Fruit fly (Drosophila melanogaster): ENCODE measurements around the gene CG15771.

Gene CG15771

dm6 chrX:5745840-5746815 lies 9.2 kb upstream of the CG15771 start (continued):
- TF ChIP-seq pb (GFP tag; optimal IDR thresholded peaks at IDR 0.05) (no peak), CG15514 (GFP tag; optimal IDR thresholded peaks at IDR 0.05) (peak; percentile 67), CG3281 (GFP tag; optimal IDR thresholded peaks at IDR 0.05) (peak; percentile 83), Sin3A (optimal IDR thresholded peaks at IDR 0.05) (peak; percentile 6), dpn (GFP tag; optimal IDR thresholded peaks at IDR 0.05) (peak; percentile 51 to 55), MBD-R2 (GFP tag; IDR thresholded peaks at IDR 0.05) (no peak; the same call in 1 of the 2 replicates), cato (GFP tag; optimal IDR thresholded peaks at IDR 0.05; ENCODE audit: borderline replicate concordance) (no peak), sd (tag; optimal IDR thresholded peaks at IDR 0.05) (peak; percentile 64), insv (GFP tag; optimal IDR thresholded peaks at IDR 0.05) (no peak), Fer1 (GFP tag; optimal IDR thresholded peaks at IDR 0.05) (peak; percentile 75), CG15011 (GFP tag; optimal IDR thresholded peaks at IDR 0.05) (peak; percentile 60), CG12236 (GFP tag; optimal IDR thresholded peaks at IDR 0.05) (peak; percentile 3), MTF-1 (GFP tag; optimal IDR thresholded peaks at IDR 0.05; ENCODE audit: borderline replicate concordance) (peak; percentile 22), CG8944 (GFP tag; optimal IDR thresholded peaks at IDR 0.05) (peak; percentile 53), lola (GFP tag; optimal IDR thresholded peaks at IDR 0.05) (peak in 1 of 3 experiments; percentile 66), tin (GFP tag; optimal IDR thresholded peaks at IDR 0.05) (peak; percentile 42), CG2129 (GFP tag; IDR thresholded peaks at IDR 0.05; ENCODE audit: partially characterized antibody) (no peak), CG3407 (GFP tag; optimal IDR thresholded peaks at IDR 0.05) (peak; percentile 51), chn (GFP tag; optimal IDR thresholded peaks at IDR 0.05) (peak; percentile 20), CG12071 (GFP tag; optimal IDR thresholded peaks at IDR 0.05) (peak; percentile 73), CG7928 (GFP tag; optimal IDR thresholded peaks at IDR 0.05) (no peak), CG18011 (GFP tag; optimal IDR thresholded peaks at IDR 0.05) (peak; percentile 35), CG17385 (GFP tag; optimal IDR thresholded peaks at IDR 0.05) (peak; percentile 71), dati (GFP tag; IDR thresholded peaks at IDR 0.05) (0 out of 2 replicates have a peak, but pooled peaks have one; percentile 32), gcm2 (GFP tag; optimal IDR thresholded peaks at IDR 0.05) (peak; percentile 63), zfh2 (GFP tag; optimal IDR thresholded peaks at IDR 0.05) (peak; percentile 64), p53 (GFP tag; optimal IDR thresholded peaks at IDR 0.05) (no peak), CG1529 (GFP tag; optimal IDR thresholded peaks at IDR 0.05) (peak; percentile 57), CG8478 (optimal IDR thresholded peaks at IDR 0.05) (no peak), usp (GFP tag; optimal IDR thresholded peaks at IDR 0.05) (no peak), crol (GFP tag; IDR thresholded peaks at IDR 0.05) (peak; percentile 87), eve (GFP tag; optimal IDR thresholded peaks at IDR 0.05) (no peak), nom (GFP tag; optimal IDR thresholded peaks at IDR 0.05) (peak; percentile 57), CkIIα-i1 (GFP tag; IDR thresholded peaks at IDR 0.05) (no peak), tgo (GFP tag; IDR thresholded peaks at IDR 0.05) (peak; percentile 80), CG7556 (GFP tag; optimal IDR thresholded peaks at IDR 0.05) (peak; percentile 77), seq (GFP tag; IDR thresholded peaks at IDR 0.05) (peak; percentile 74), CG12391 (tag; optimal IDR thresholded peaks at IDR 0.05) (peak; percentile 71), Hr51 (GFP tag; optimal IDR thresholded peaks at IDR 0.05) (peak; percentile 57 to 72), YL-1 (GFP tag; optimal IDR thresholded peaks at IDR 0.05) (peak; percentile 36), gfzf (GFP tag; optimal IDR thresholded peaks at IDR 0.05) (no peak), Awh (GFP tag; IDR thresholded peaks at IDR 0.05) (no peak; the same call in 1 of the 2 replicates), ase (GFP tag; IDR thresholded peaks at IDR 0.05) (peak; percentile 70; the same call in 2 of the 3 replicates), CG17359 (tag; optimal IDR thresholded peaks at IDR 0.05) (peak; percentile 79), B-H2 (GFP tag; optimal IDR thresholded peaks at IDR 0.05) (peak; percentile 60), CG9727 (GFP tag; optimal IDR thresholded peaks at IDR 0.05) (peak; percentile 53), vvl (GFP tag; IDR thresholded peaks at IDR 0.05) (peak; percentile 84), jumu (GFP tag; optimal IDR thresholded peaks at IDR 0.05) (peak; percentile 43)

All from whole organism, embryonic.